Fruit fly (Drosophila melanogaster): ENCODE data around the gene CG33543.

dm6 chr2L:1980708-1981339 lies 25.3 kb downstream of the CG33543 start, which contains the start of the genes CG15356 and CG15362:
- TF ChIP-seq CG13204 (GFP tag; optimal IDR thresholded peaks at IDR 0.05), result no peak
- TF ChIP-seq CG34367 (tag; optimal IDR thresholded peaks at IDR 0.05), result no peak
- TF ChIP-seq CG10348 (GFP tag; IDR thresholded peaks at IDR 0.05), result no peak
- no peak for TF ChIP-seq CG8301 (tag; optimal IDR thresholded peaks at IDR 0.05)
- TF ChIP-seq CG12605 (GFP tag; IDR thresholded peaks at IDR 0.05), result no peak

All from whole organism, pupa.